Worm (Caenorhabditis elegans) whole organism, L4 larva: Measurements from ENCODE around the gene C35A5.10.

Source experiments
- D1046.2 ChIP-seq: fragments of 200-800 bp; sonication (Bioruptor generic); IDR thresholded peaks from 2 replicates; pipeline ENCODE4 v1.3.6; 2022; ENCODE audit warnings: missing genetic modification characterization, missing compliant biosample characterization
- F10B5.3 ChIP-seq: sonication (generic microtip); optimal IDR thresholded peaks from 2 replicates; lab custom pipeline; 2016; ENCODE audit warnings: mild to moderate bottlenecking, missing genetic modification characterization, missing compliant biosample characterization
- F37D6.2 ChIP-seq: sonication (generic microtip); optimal IDR thresholded peaks from 2 replicates; lab custom pipeline; 2016; ENCODE audit warnings: mild to moderate bottlenecking, missing genetic modification characterization, missing compliant biosample characterization
- F44E2.7 ChIP-seq: fragments of 200-800 bp; sonication (Bioruptor generic); IDR thresholded peaks from 2 replicates; pipeline ENCODE4 v2.1.2; 2022; ENCODE audit warnings: missing genetic modification characterization, missing compliant biosample characterization
- F49E8.2 ChIP-seq: sonication (generic microtip); optimal IDR thresholded peaks from 2 replicates; lab custom pipeline; 2016; ENCODE audit warnings: missing compliant biosample characterization, mild to moderate bottlenecking, missing genetic modification characterization, borderline replicate concordance
- R02D3.7 ChIP-seq: fragments of 150-350 bp; sonication (generic microtip); optimal IDR thresholded peaks from 3 replicates; lab custom pipeline; 2014; ENCODE audit warnings: missing biosample characterization, missing genetic modification characterization
- Y75B8A.6 ChIP-seq: fragments of 200-800 bp; sonication (Bioruptor generic); IDR thresholded peaks from 2 replicates; pipeline ENCODE4 v1.3.6; 2022; ENCODE audit warnings: missing genetic modification reagents, missing genetic modification characterization, missing compliant biosample characterization
- ZK337.2 ChIP-seq: fragments of 200-800 bp; sonication (Bioruptor generic); IDR thresholded peaks from 2 replicates; pipeline ENCODE4 v1.3.6; 2022; ENCODE audit warnings: missing genetic modification reagents, missing genetic modification characterization, missing compliant biosample characterization
- aha-1 ChIP-seq: fragments of 150-350 bp; peaks from one replicate; lab custom pipeline; 2014; ENCODE audit warnings: missing biosample characterization, missing genetic modification characterization
- aly-2 ChIP-seq: sonication (generic microtip); optimal IDR thresholded peaks from 2 replicates; lab custom pipeline; 2018; ENCODE audit warnings: missing biosample characterization, missing genetic modification characterization
- attf-4 ChIP-seq: sonication (generic microtip); optimal IDR thresholded peaks from 3 replicates; lab custom pipeline; 2017; ENCODE audit warnings: missing biosample characterization, missing genetic modification characterization
- ceh-28 ChIP-seq: fragments of 150-350 bp; optimal IDR thresholded peaks from 2 replicates; lab custom pipeline; 2014; ENCODE audit warnings: missing biosample characterization, missing genetic modification reagents, missing genetic modification characterization
- ceh-32 ChIP-seq: sonication (generic microtip); optimal IDR thresholded peaks from 2 replicates; lab custom pipeline; 2016; ENCODE audit warnings: mild to moderate bottlenecking, missing genetic modification characterization, missing compliant biosample characterization; ENCODE audit not compliant: poor library complexity
- ceh-62 ChIP-seq: sonication (generic microtip); optimal IDR thresholded peaks from 2 replicates; lab custom pipeline; 2017; ENCODE audit warnings: missing biosample characterization, missing genetic modification characterization
- ceh-82 ChIP-seq: sonication (generic microtip); optimal IDR thresholded peaks from 2 replicates; lab custom pipeline; 2017; ENCODE audit warnings: missing biosample characterization, missing genetic modification characterization
- ces-1 ChIP-seq: fragments of 150-350 bp; sonication (generic microtip); optimal IDR thresholded peaks from 4 replicates; lab custom pipeline; 2014; ENCODE audit warnings: missing biosample characterization, missing genetic modification reagents, missing genetic modification characterization
- ctbp-1 ChIP-seq: fragments of 200-800 bp; sonication (Bioruptor generic); IDR thresholded peaks from 2 replicates; pipeline ENCODE4 v1.3.6; 2022; ENCODE audit warnings: missing genetic modification reagents, missing genetic modification characterization, missing compliant biosample characterization
- daf-12 ChIP-seq: fragments of 150-350 bp; optimal IDR thresholded peaks from 2 replicates; lab custom pipeline; 2014; ENCODE audit warnings: missing biosample characterization, missing genetic modification reagents, missing genetic modification characterization
- dmd-8 ChIP-seq: fragments of 200-800 bp; sonication (Bioruptor generic); IDR thresholded peaks from 2 replicates; pipeline ENCODE4 v1.3.6; 2022; ENCODE audit warnings: missing genetic modification characterization, missing compliant biosample characterization
- dmd-9 ChIP-seq: fragments of 200-800 bp; sonication (Bioruptor generic); IDR thresholded peaks from 2 replicates; pipeline ENCODE4 v1.3.6; 2022; ENCODE audit warnings: missing genetic modification reagents, missing genetic modification characterization, missing compliant biosample characterization
- duxl-1 ChIP-seq: sonication (generic microtip); optimal IDR thresholded peaks from 2 replicates; lab custom pipeline; 2016; ENCODE audit warnings: mild to moderate bottlenecking, missing genetic modification characterization, moderate library complexity, missing compliant biosample characterization; ENCODE audit not compliant: poor library complexity
- fkh-10 ChIP-seq: fragments of 150-350 bp; optimal IDR thresholded peaks from 2 replicates; lab custom pipeline; 2014; ENCODE audit warnings: missing biosample characterization, missing genetic modification reagents, missing genetic modification characterization
- fos-1 ChIP-seq: fragments of 150-350 bp; optimal IDR thresholded peaks from 2 replicates; lab custom pipeline; 2014; ENCODE audit warnings: missing biosample characterization, missing genetic modification characterization
- hlh-30 ChIP-seq: sonication (generic microtip); optimal IDR thresholded peaks from 2 replicates; lab custom pipeline; 2017; ENCODE audit warnings: antibody characterized with exemption, mild to moderate bottlenecking, missing genetic modification characterization, missing compliant biosample characterization; ENCODE audit not compliant: insufficient read depth
- lim-7 ChIP-seq: fragments of 200-800 bp; sonication (Bioruptor generic); IDR thresholded peaks from 2 replicates; pipeline ENCODE4 v1.3.6; 2022; ENCODE audit warnings: missing genetic modification characterization, missing compliant biosample characterization
- lin-15B ChIP-seq: fragments of 150-350 bp; sonication (generic microtip); optimal IDR thresholded peaks from 3 replicates; lab custom pipeline; 2014; ENCODE audit warnings: missing biosample characterization, missing genetic modification characterization
- lin-39 ChIP-seq: fragments of 150-350 bp; optimal IDR thresholded peaks from 2 replicates; lab custom pipeline; 2014; ENCODE audit warnings: missing biosample characterization, missing genetic modification reagents, missing genetic modification characterization
- lir-3 ChIP-seq: sonication (generic microtip); optimal IDR thresholded peaks from 2 replicates; lab custom pipeline; 2016; ENCODE audit warnings: mild to moderate bottlenecking, missing genetic modification characterization, missing compliant biosample characterization
- lsy-2 ChIP-seq, 2 experiments: fragments of 150-350 bp in 1 of 2; sonication (generic microtip) in 1 of 2; optimal IDR thresholded peaks; 2 replicates each; lab custom pipeline; 2014 to 2017; ENCODE audit warnings: missing biosample characterization in 2 of 2, missing genetic modification characterization in 2 of 2
- madf-9 ChIP-seq: fragments of 200-800 bp; sonication (Bioruptor generic); conservative IDR thresholded peaks from 2 replicates; pipeline ENCODE4 v1.3.6; 2022; ENCODE audit warnings: missing genetic modification reagents, missing genetic modification characterization, missing compliant biosample characterization
- nhr-10 ChIP-seq: fragments of 150-350 bp; optimal IDR thresholded peaks from 2 replicates; lab custom pipeline; 2014; ENCODE audit warnings: missing biosample characterization, missing genetic modification characterization
- nhr-102 ChIP-seq: sonication (generic microtip); optimal IDR thresholded peaks from 2 replicates; lab custom pipeline; 2016; ENCODE audit warnings: mild to moderate bottlenecking, missing genetic modification characterization, moderate library complexity, missing compliant biosample characterization
- nhr-11 ChIP-seq: fragments of 150-350 bp; optimal IDR thresholded peaks from 2 replicates; lab custom pipeline; 2014; ENCODE audit warnings: missing biosample characterization, missing genetic modification characterization
- nhr-237 ChIP-seq: sonication (generic microtip); optimal IDR thresholded peaks from 2 replicates; lab custom pipeline; 2017; ENCODE audit warnings: missing biosample characterization, missing genetic modification characterization
- nhr-28 ChIP-seq: fragments of 150-350 bp; optimal IDR thresholded peaks from 2 replicates; lab custom pipeline; 2014; ENCODE audit warnings: missing biosample characterization, missing genetic modification characterization
- nhr-48 ChIP-seq: sonication (generic microtip); optimal IDR thresholded peaks from 2 replicates; lab custom pipeline; 2016; ENCODE audit warnings: mild to moderate bottlenecking, missing genetic modification characterization, missing compliant biosample characterization
- nhr-6 ChIP-seq: fragments of 150-350 bp; optimal IDR thresholded peaks from 2 replicates; lab custom pipeline; 2014; ENCODE audit warnings: missing biosample characterization, missing genetic modification characterization
- php-3 ChIP-seq: fragments of 200-800 bp; sonication (Bioruptor generic); IDR thresholded peaks from 2 replicates; pipeline ENCODE4 v1.3.6; 2022; ENCODE audit warnings: missing genetic modification reagents, missing genetic modification characterization, missing compliant biosample characterization
- rbr-2 ChIP-seq: sonication (generic microtip); optimal IDR thresholded peaks from 2 replicates; lab custom pipeline; 2016; ENCODE audit warnings: missing genotype, missing genetic modification characterization, missing compliant biosample characterization
- saeg-2 ChIP-seq: fragments of 200-800 bp; sonication (Bioruptor generic); IDR thresholded peaks from 2 replicates; pipeline ENCODE4 v1.3.6; 2022; ENCODE audit warnings: missing genetic modification reagents, missing genetic modification characterization, missing compliant biosample characterization
- set-16 ChIP-seq: fragments of 200-800 bp; sonication (Bioruptor generic); IDR thresholded peaks from 2 replicates; pipeline ENCODE4 v1.3.6; 2022; ENCODE audit warnings: missing genetic modification reagents, missing genetic modification characterization, missing compliant biosample characterization
- snpc-4 ChIP-seq: fragments of 150-350 bp; optimal IDR thresholded peaks from 2 replicates; lab custom pipeline; 2014; ENCODE audit warnings: missing biosample characterization, missing genetic modification characterization
- spr-3 ChIP-seq: fragments of 200-800 bp; sonication (Bioruptor generic); optimal IDR thresholded peaks from 2 replicates; lab custom pipeline; 2018; ENCODE audit warnings: mild to moderate bottlenecking, missing genetic modification characterization, missing compliant biosample characterization
- tag-97 ChIP-seq: fragments of 200-800 bp; sonication (Bioruptor generic); IDR thresholded peaks from 2 replicates; pipeline ENCODE4 v1.3.6; 2022; ENCODE audit warnings: missing genetic modification characterization, missing compliant biosample characterization
- unc-130 ChIP-seq: sonication (generic microtip); optimal IDR thresholded peaks from 2 replicates; lab custom pipeline; 2016; ENCODE audit warnings: missing genetic modification reagents, missing genetic modification characterization, missing compliant biosample characterization
- unc-39 ChIP-seq: sonication (generic microtip); optimal IDR thresholded peaks from 2 replicates; lab custom pipeline; 2017; ENCODE audit warnings: missing biosample characterization, missing genetic modification characterization
- unc-62 ChIP-seq, 3 experiments: fragments of 150-350 bp in 1 of 3; sonication (generic microtip); optimal IDR thresholded peaks in 2 of 3; peaks in 1 of 3; 1 replicate in 1 of 3; 2 replicates in 2 of 3; lab custom pipeline; 2014 to 2017; ENCODE audit warnings: missing biosample characterization in 3 of 3, missing genetic modification characterization in 3 of 3, missing genetic modification reagents in 3 of 3, missing genotype in 1 of 3
- vab-7 ChIP-seq: fragments of 200-800 bp; sonication (Bioruptor generic); IDR thresholded peaks from 2 replicates; pipeline ENCODE4 v1.3.6; 2022; ENCODE audit warnings: missing genetic modification reagents, missing genetic modification characterization, missing compliant biosample characterization
- zag-1 ChIP-seq: fragments of 150-350 bp; optimal IDR thresholded peaks from 2 replicates; lab custom pipeline; 2014; ENCODE audit warnings: missing biosample characterization, missing genetic modification characterization
- zfp-2 ChIP-seq: sonication (generic microtip); optimal IDR thresholded peaks from 2 replicates; lab custom pipeline; 2016; ENCODE audit warnings: mild to moderate bottlenecking, missing genetic modification characterization, missing compliant biosample characterization
- zfp-3 ChIP-seq: fragments of 200-800 bp; sonication (Bioruptor generic); conservative IDR thresholded peaks from 2 replicates; pipeline ENCODE4 v1.3.6; 2022; ENCODE audit warnings: missing genetic modification reagents, missing genetic modification characterization, missing compliant biosample characterization
- zip-2 ChIP-seq: fragments of 150-350 bp; optimal IDR thresholded peaks from 2 replicates; lab custom pipeline; 2014; ENCODE audit warnings: missing biosample characterization, missing genetic modification characterization

C35A5.10 gene

ce11 chrV:10536808-10537207, 32.8 kb downstream of the C35A5.10 start (continued):
- TF ChIP-seq attf-4 (tag; lab: Kevin White, UChicago) (no peak), ctbp-1 (GFP tag; lab: Robert Waterston, UW) (peak; percentile 75), madf-9 (GFP tag; lab: Robert Waterston, UW) (no peak; the same call in 1 of the 2 replicates), zfp-3 (GFP tag; lab: Robert Waterston, UW) (no peak), F10B5.3 (tag; lab: Kevin White, UChicago) (peak; percentile 66), ceh-62 (tag; lab: Kevin White, UChicago) (no peak), lir-3 (tag; lab: Kevin White, UChicago) (no peak), spr-3 (GFP tag; lab: Kevin White, UChicago) (peak; percentile 62), dmd-9 (GFP tag; lab: Robert Waterston, UW) (0 out of 2 replicates have a peak, but pooled peaks have one; percentile 35), nhr-10 (tag; lab: Kevin White, UChicago) (no peak), R02D3.7 (no peak), daf-12 (tag; lab: Kevin White, UChicago) (no peak), fkh-10 (GFP tag; lab: Kevin White, UChicago) (peak; percentile 98), zfp-2 (tag; lab: Kevin White, UChicago) (peak; percentile 6), nhr-102 (tag; lab: Kevin White, UChicago) (peak; percentile 81), fos-1 (tag; lab: Kevin White, UChicago) (no peak), nhr-6 (peak; percentile 55), nhr-48 (tag; lab: Kevin White, UChicago) (peak; percentile 83), vab-7 (peak; percentile 37; the same call in 1 of the 2 replicates), ceh-82 (tag; lab: Kevin White, UChicago) (no peak), ceh-32 (tag; lab: Kevin White, UChicago) (no peak), tag-97 (GFP tag; lab: Robert Waterston, UW) (no peak), F49E8.2 (tag; lab: Kevin White, UChicago) (no peak), snpc-4 (tag; lab: Kevin White, UChicago) (peak; percentile 38), zag-1 (no peak), lin-39 (tag; lab: Kevin White, UChicago) (no peak), aly-2 (tag; lab: Kevin White, UChicago) (no peak), lim-7 (GFP tag; lab: Robert Waterston, UW) (no peak), nhr-11 (tag; lab: Kevin White, UChicago) (peak; percentile 94), aha-1 (tag; lab: Kevin White, UChicago) (peak; percentile 96), hlh-30 (peak; percentile 87), lsy-2 (tag; optimal IDR thresholded peaks at IDR 0.05; lab: Kevin White, UChicago) (peak; percentile 75 to 93), ces-1 (GFP tag; lab: Kevin White, UChicago) (no peak), lin-15B (tag; lab: Kevin White, UChicago) (peak; percentile 8), saeg-2 (GFP tag; lab: Robert Waterston, UW) (no peak), nhr-237 (tag; lab: Kevin White, UChicago) (no peak), D1046.2 (GFP tag; lab: Robert Waterston, UW) (peak; percentile 31; the same call in 1 of the 2 replicates), Y75B8A.6 (GFP tag; lab: Robert Waterston, UW) (no peak), zip-2 (tag; lab: Kevin White, UChicago) (no peak), ZK337.2 (no peak), unc-130 (GFP tag; lab: Kevin White, UChicago) (peak; percentile 46), dmd-8 (GFP tag; lab: Robert Waterston, UW) (no peak), duxl-1 (tag; lab: Kevin White, UChicago) (peak; percentile 82), rbr-2 (tag; lab: Kevin White, UChicago) (peak; percentile 93), nhr-28 (peak; percentile 90), set-16 (GFP tag; lab: Robert Waterston, UW) (no peak), unc-62 (GFP tag; optimal IDR thresholded peaks at IDR 0.05 in 1 of 2; lab: Kevin White, UChicago) (peak in 1 of 2 experiments; percentile 99), unc-62 (tag; optimal IDR thresholded peaks at IDR 0.05; lab: Kevin White, UChicago) (no peak), php-3 (GFP tag; lab: Robert Waterston, UW) (peak; percentile 33; the same call in 1 of the 2 replicates), F44E2.7 (GFP tag; lab: Robert Waterston, UW) (no peak), F37D6.2 (tag; lab: Kevin White, UChicago) (peak; percentile 85), unc-39 (tag; lab: Kevin White, UChicago) (no peak), ceh-28 (peak; percentile 44)
